Fruit fly (Drosophila melanogaster) whole organism, embryonic: Measurements from ENCODE around the gene CG15014.

Source experiments
- Abd-B ChIP-seq: fragments of 200-800 bp; sonication (Bioruptor generic); optimal IDR thresholded peaks from 2 replicates; lab custom pipeline; 2018; ENCODE audit warnings: missing biosample characterization, mild to moderate bottlenecking, missing genetic modification characterization, moderate library complexity
- Atf-2 ChIP-seq: fragments of 200-800 bp; sonication (Bioruptor generic); optimal IDR thresholded peaks from 2 replicates; lab custom pipeline; 2016; ENCODE audit warnings: missing biosample characterization, missing genetic modification characterization
- CG10959 ChIP-seq: fragments of 200-800 bp; sonication (Bioruptor generic); IDR thresholded peaks from 2 replicates; pipeline ENCODE4 v1.3.6; 2022; ENCODE audit warnings: missing biosample characterization, missing genetic modification characterization
- CG11560 ChIP-seq: fragments of 200-800 bp; sonication (Bioruptor generic); IDR thresholded peaks from 3 replicates; pipeline ENCODE4 v1.3.6; 2022; ENCODE audit warnings: missing biosample characterization, missing genetic modification characterization
- CG11696 ChIP-seq: fragments of 200-800 bp; sonication (Bioruptor generic); IDR thresholded peaks from 2 replicates; pipeline ENCODE4 v1.3.6; 2022; ENCODE audit warnings: missing biosample characterization, missing genetic modification characterization
- CG11723 ChIP-seq: fragments of 200-800 bp; sonication (Bioruptor generic); optimal IDR thresholded peaks from 2 replicates; lab custom pipeline; 2017; ENCODE audit warnings: missing biosample characterization, mild to moderate bottlenecking, missing genetic modification characterization
- CG12659 ChIP-seq: fragments of 200-800 bp; sonication (Bioruptor generic); optimal IDR thresholded peaks from 3 replicates; lab custom pipeline; 2017; ENCODE audit warnings: mild to moderate bottlenecking, missing biosample characterization, missing genetic modification reagents, missing genetic modification characterization
- CG12744 ChIP-seq: fragments of 200-800 bp; sonication (Bioruptor generic); optimal IDR thresholded peaks from 2 replicates; lab custom pipeline; 2016; ENCODE audit warnings: missing biosample characterization, missing genetic modification characterization
- CG14014 ChIP-seq: fragments of 200-800 bp; sonication (Bioruptor generic); IDR thresholded peaks from 2 replicates; pipeline ENCODE4 v1.3.6; 2022; ENCODE audit warnings: missing biosample characterization, missing genetic modification characterization
- CG17802 ChIP-seq: fragments of 200-800 bp; sonication (Bioruptor generic); optimal IDR thresholded peaks from 2 replicates; lab custom pipeline; 2018; ENCODE audit warnings: missing biosample characterization, mild to moderate bottlenecking, missing genetic modification characterization, moderate library complexity
- CG1832 ChIP-seq: fragments of 200-800 bp; sonication (Bioruptor generic); optimal IDR thresholded peaks from 2 replicates; lab custom pipeline; 2017; ENCODE audit warnings: missing biosample characterization, mild to moderate bottlenecking, missing genetic modification characterization, inconsistent platforms
- CG2889 ChIP-seq: fragments of 200-800 bp; sonication (Bioruptor generic); IDR thresholded peaks from 3 replicates; pipeline ENCODE4 v1.3.6; 2022; ENCODE audit warnings: missing biosample characterization, missing genetic modification characterization
- CG30431 ChIP-seq: fragments of 200-800 bp; sonication (Bioruptor generic); optimal IDR thresholded peaks from 2 replicates; lab custom pipeline; 2017; ENCODE audit warnings: missing biosample characterization, missing genetic modification characterization
- CG31388 ChIP-seq: fragments of 200-800 bp; sonication (Bioruptor generic); optimal IDR thresholded peaks from 2 replicates; lab custom pipeline; 2016; ENCODE audit warnings: missing biosample characterization, missing genetic modification characterization
- CG33213 ChIP-seq: fragments of 200-800 bp; sonication (Bioruptor generic); optimal IDR thresholded peaks from 3 replicates; lab custom pipeline; 2016; ENCODE audit warnings: missing biosample characterization, missing genetic modification characterization
- CG6683 ChIP-seq: fragments of 200-800 bp; sonication (Bioruptor generic); optimal IDR thresholded peaks from 2 replicates; lab custom pipeline; 2017; ENCODE audit warnings: missing biosample characterization, mild to moderate bottlenecking, missing genetic modification characterization, missing genetic modification reagents
- CG6791 ChIP-seq: fragments of 200-800 bp; sonication (Bioruptor generic); IDR thresholded peaks from 3 replicates; pipeline ENCODE4 v1.3.6; 2022; ENCODE audit warnings: missing biosample characterization, missing genetic modification characterization; ENCODE audit not compliant: partially characterized antibody
- CG8478 ChIP-seq: fragments of >200 bp; optimal IDR thresholded peaks from 2 replicates; lab custom pipeline; 2018
- Hmr ChIP-seq: fragments of 200-800 bp; sonication (Bioruptor generic); optimal IDR thresholded peaks from 3 replicates; lab custom pipeline; 2017; ENCODE audit warnings: mild to moderate bottlenecking, missing biosample characterization, missing genetic modification reagents, missing genetic modification characterization
- Max ChIP-seq: fragments of 200-800 bp; sonication (Bioruptor generic); optimal IDR thresholded peaks from 2 replicates; lab custom pipeline; 2016; ENCODE audit warnings: missing biosample characterization, mild to moderate bottlenecking, missing genetic modification characterization
- Mes4 ChIP-seq: fragments of 200-800 bp; sonication (Bioruptor generic); optimal IDR thresholded peaks from 2 replicates; lab custom pipeline; 2016; ENCODE audit warnings: missing biosample characterization, missing genetic modification characterization
- NC2β ChIP-seq: fragments of 200-800 bp; sonication (Bioruptor generic); optimal IDR thresholded peaks from 2 replicates; lab custom pipeline; 2016; ENCODE audit warnings: missing biosample characterization, missing genetic modification characterization
- Oaz ChIP-seq: fragments of 200-800 bp; sonication (Bioruptor generic); IDR thresholded peaks from 2 replicates; pipeline ENCODE4 v1.3.6; 2022; ENCODE audit warnings: missing biosample characterization, missing genetic modification characterization
- PHDP ChIP-seq: fragments of 200-800 bp; sonication (Bioruptor generic); optimal IDR thresholded peaks from 3 replicates; lab custom pipeline; 2018; ENCODE audit warnings: missing biosample characterization, mild to moderate bottlenecking, missing genetic modification characterization, moderate library complexity
- TFAM ChIP-seq: fragments of 200-800 bp; sonication (Bioruptor generic); optimal IDR thresholded peaks from 2 replicates; lab custom pipeline; 2017; ENCODE audit warnings: missing biosample characterization, missing genetic modification characterization, inconsistent platforms
- Xbp1 ChIP-seq: fragments of 200-800 bp; sonication (Bioruptor generic); optimal IDR thresholded peaks from 3 replicates; lab custom pipeline; 2016; ENCODE audit warnings: missing biosample characterization, mild to moderate bottlenecking, missing genetic modification characterization
- abd-A ChIP-seq: fragments of 200-800 bp; sonication (Bioruptor generic); optimal IDR thresholded peaks from 3 replicates; lab custom pipeline; 2019; ENCODE audit warnings: missing biosample characterization, mild to moderate bottlenecking, missing genetic modification characterization, moderate library complexity
- ac ChIP-seq: fragments of 200-800 bp; sonication (Bioruptor generic); optimal IDR thresholded peaks from 3 replicates; lab custom pipeline; 2017; ENCODE audit warnings: missing biosample characterization, mild to moderate bottlenecking, missing genetic modification characterization
- ato ChIP-seq: fragments of 200-800 bp; sonication (Bioruptor generic); IDR thresholded peaks from 2 replicates; pipeline ENCODE4 v1.3.6; 2022; ENCODE audit warnings: missing biosample characterization, missing genetic modification characterization; ENCODE audit not compliant: partially characterized antibody
- bcd ChIP-seq: fragments of 200-800 bp; sonication (Bioruptor generic); optimal IDR thresholded peaks from 2 replicates; lab custom pipeline; 2017; ENCODE audit warnings: missing biosample characterization, mild to moderate bottlenecking, missing genetic modification characterization
- chif ChIP-seq, 2 experiments: fragments of 200-800 bp; sonication (Bioruptor generic); optimal IDR thresholded peaks; 3 replicates each; lab custom pipeline; 2016; ENCODE audit warnings: missing biosample characterization in 2 of 2, missing genetic modification characterization in 2 of 2
- chm ChIP-seq: fragments of 200-800 bp; sonication (Bioruptor generic); IDR thresholded peaks from 2 replicates; pipeline ENCODE4 v1.3.6; 2022; ENCODE audit warnings: missing biosample characterization, missing genetic modification characterization
- ci ChIP-seq: fragments of 200-800 bp; sonication (Bioruptor generic); IDR thresholded peaks from 3 replicates; pipeline ENCODE4 v1.3.6; 2022; ENCODE audit warnings: missing biosample characterization, missing genetic modification characterization
- corto ChIP-seq: fragments of 200-800 bp; sonication (Bioruptor generic); optimal IDR thresholded peaks from 2 replicates; lab custom pipeline; 2016; ENCODE audit warnings: missing biosample characterization, mild to moderate bottlenecking, missing genetic modification characterization, moderate library complexity
- fd102C ChIP-seq: fragments of 200-800 bp; sonication (Bioruptor generic); optimal IDR thresholded peaks from 2 replicates; lab custom pipeline; 2018; ENCODE audit warnings: missing biosample characterization, mild to moderate bottlenecking, missing genetic modification characterization, moderate library complexity
- gsb ChIP-seq: fragments of 200-800 bp; sonication (Bioruptor generic); IDR thresholded peaks from 2 replicates; pipeline ENCODE4 v1.3.6; 2022; ENCODE audit warnings: missing biosample characterization, missing genetic modification characterization
- jigr1 ChIP-seq: fragments of 200-800 bp; sonication (Bioruptor generic); IDR thresholded peaks from 3 replicates; pipeline ENCODE4 v1.3.6; 2022; ENCODE audit warnings: missing biosample characterization, missing genetic modification characterization
- klu ChIP-seq: fragments of 200-800 bp; sonication (Bioruptor generic); IDR thresholded peaks from 2 replicates; pipeline ENCODE4 v1.3.6; 2022; ENCODE audit warnings: missing biosample characterization, missing genetic modification characterization
- lilli ChIP-seq: fragments of 200-800 bp; sonication (Bioruptor generic); optimal IDR thresholded peaks from 3 replicates; lab custom pipeline; 2016; ENCODE audit warnings: missing biosample characterization, missing genetic modification characterization
- lola ChIP-seq, 3 experiments: fragments of >200 bp in 2 of 3; fragments of 200-800 bp in 1 of 3; sonication (Bioruptor generic) in 1 of 3; optimal IDR thresholded peaks; 2 replicates each; lab custom pipeline; 2017 to 2019; ENCODE audit warnings: missing biosample characterization in 3 of 3, missing genetic modification characterization in 3 of 3, mild to moderate bottlenecking in 1 of 3, moderate library complexity in 1 of 3
- nmo ChIP-seq: fragments of 200-800 bp; sonication (Bioruptor generic); optimal IDR thresholded peaks from 2 replicates; lab custom pipeline; 2018; ENCODE audit warnings: missing biosample characterization, mild to moderate bottlenecking, missing genetic modification characterization, moderate library complexity
- odd ChIP-seq: fragments of 200-800 bp; sonication (Bioruptor generic); optimal IDR thresholded peaks from 2 replicates; lab custom pipeline; 2017; ENCODE audit warnings: missing biosample characterization, mild to moderate bottlenecking, missing genetic modification characterization
- ro ChIP-seq: fragments of 200-800 bp; sonication (Bioruptor generic); IDR thresholded peaks from 2 replicates; pipeline ENCODE4 v1.3.6; 2022; ENCODE audit warnings: missing biosample characterization, missing genetic modification characterization
- sc ChIP-seq, 3 experiments: fragments of >200 bp in 2 of 3; fragments of 200-800 bp in 1 of 3; sonication (Bioruptor generic) in 1 of 3; optimal IDR thresholded peaks; 2 replicates in 2 of 3; 3 replicates in 1 of 3; lab custom pipeline; 2017; ENCODE audit warnings: mild to moderate bottlenecking in 1 of 3, missing biosample characterization in 1 of 3, missing genetic modification characterization in 1 of 3, missing genetic modification reagents in 1 of 3
- sna ChIP-seq: fragments of 200-800 bp; sonication (Bioruptor generic); IDR thresholded peaks from 2 replicates; pipeline ENCODE4 v1.3.6; 2022; ENCODE audit warnings: missing biosample characterization, missing genetic modification characterization; ENCODE audit not compliant: partially characterized antibody
- sqz ChIP-seq: fragments of 200-800 bp; sonication (Bioruptor generic); optimal IDR thresholded peaks from 3 replicates; lab custom pipeline; 2018; ENCODE audit warnings: missing biosample characterization, mild to moderate bottlenecking, missing genetic modification characterization
- unc-4 ChIP-seq: fragments of 200-800 bp; sonication (Bioruptor generic); IDR thresholded peaks from 2 replicates; pipeline ENCODE4 v1.3.6; 2022; ENCODE audit warnings: missing biosample characterization, missing genetic modification characterization; ENCODE audit not compliant: partially characterized antibody

Gene CG15014

dm6 chr3L:4363887-4364794 is 42.1 kb upstream of the CG15014 start, which contains the start of the genes Cip4 and mRpS6 (continued):
- TF ChIP-seq CG11723 (GFP tag; lab: Kevin White, UChicago) = peak; percentile 33
- no peak for TF ChIP-seq Mes4
- peak; percentile 84 for TF ChIP-seq PHDP
- no peak for TF ChIP-seq CG17802
- TF ChIP-seq Xbp1 = peak; percentile 90
- TF ChIP-seq klu (GFP tag; lab: Robert Waterston, UW) = peak; percentile 59; the same call in 1 of the 2 replicates
- no peak for TF ChIP-seq CG31388 (GFP tag; lab: Kevin White, UChicago)
- TF ChIP-seq CG1832 (GFP tag; lab: Kevin White, UChicago) = no peak
- TF ChIP-seq sc (optimal IDR thresholded peaks at IDR 0.05; lab: Kevin White, UChicago) = no peak
- TF ChIP-seq sc (GFP tag; optimal IDR thresholded peaks at IDR 0.05; lab: Kevin White, UChicago) = peak; percentile 69
- peak; percentile 34 for TF ChIP-seq abd-A (tag; lab: Kevin White, UChicago)
- TF ChIP-seq CG6791 (GFP tag; lab: Robert Waterston, UW) = peak; percentile 46; the same call in 2 of the 3 replicates
- TF ChIP-seq fd102C (GFP tag; lab: Kevin White, UChicago) = no peak
- peak; percentile 47 for TF ChIP-seq odd (GFP tag; lab: Kevin White, UChicago)
- TF ChIP-seq nmo = peak; percentile 91
- no peak for TF ChIP-seq sna (GFP tag; lab: Robert Waterston, UW)
- TF ChIP-seq CG12659 (GFP tag; lab: Kevin White, UChicago) = peak; percentile 89
- TF ChIP-seq CG10959 (GFP tag; lab: Robert Waterston, UW) = no peak
- peak in 1 of 2 experiments; percentile 46 for TF ChIP-seq chif (GFP tag; optimal IDR thresholded peaks at IDR 0.05; lab: Kevin White, UChicago)
- TF ChIP-seq corto (GFP tag; lab: Kevin White, UChicago) = peak; percentile 47
- TF ChIP-seq CG11560 (tag; lab: Robert Waterston, UW) = 0 out of 3 replicates have a peak, but pooled peaks have one; percentile 42
- TF ChIP-seq Abd-B = peak; percentile 88
- TF ChIP-seq TFAM (GFP tag; lab: Kevin White, UChicago) = no peak
- peak; percentile 53; the same call in 1 of the 3 replicates for TF ChIP-seq jigr1 (GFP tag; lab: Robert Waterston, UW)
- no peak for TF ChIP-seq unc-4 (GFP tag; lab: Robert Waterston, UW)
- TF ChIP-seq gsb = no peak
- TF ChIP-seq CG12744 (GFP tag; lab: Kevin White, UChicago) = peak; percentile 47
- TF ChIP-seq CG14014 (GFP tag; lab: Robert Waterston, UW) = peak; percentile 93
- peak in 1 of 3 experiments; percentile 80 for TF ChIP-seq lola (GFP tag; optimal IDR thresholded peaks at IDR 0.05; lab: Kevin White, UChicago)
- peak; percentile 48 for TF ChIP-seq CG6683 (GFP tag; lab: Kevin White, UChicago)
- peak; percentile 87 for TF ChIP-seq Hmr (GFP tag; lab: Kevin White, UChicago)
- peak; percentile 29; the same call in 1 of the 2 replicates for TF ChIP-seq ro (GFP tag; lab: Robert Waterston, UW)
- peak; percentile 47 for TF ChIP-seq bcd (GFP tag; lab: Kevin White, UChicago)
- peak; percentile 28 for TF ChIP-seq ac (GFP tag; lab: Kevin White, UChicago)
- TF ChIP-seq Oaz (GFP tag; lab: Robert Waterston, UW) = peak; percentile 77
- peak; percentile 90 for TF ChIP-seq ci (GFP tag; lab: Robert Waterston, UW)
- peak; percentile 12 for TF ChIP-seq NC2β (GFP tag; lab: Kevin White, UChicago)
- no peak for TF ChIP-seq Atf-2 (GFP tag; lab: Kevin White, UChicago)
- TF ChIP-seq chm (GFP tag; lab: Robert Waterston, UW) = peak; percentile 86
- 0 out of 2 replicates have a peak, but pooled peaks have one; percentile 19 for TF ChIP-seq ato (GFP tag; lab: Robert Waterston, UW)
- TF ChIP-seq CG30431 (GFP tag; lab: Kevin White, UChicago) = peak; percentile 62
- no peak for TF ChIP-seq CG8478 (lab: Kevin White, UChicago)
- no peak for TF ChIP-seq Max (GFP tag; lab: Kevin White, UChicago)
- peak; percentile 84 for TF ChIP-seq lilli (GFP tag; lab: Kevin White, UChicago)
- TF ChIP-seq CG11696 (GFP tag; lab: Robert Waterston, UW) = no peak
- TF ChIP-seq sqz (GFP tag; lab: Kevin White, UChicago) = peak; percentile 36
- TF ChIP-seq CG33213 (GFP tag; lab: Kevin White, UChicago) = peak; percentile 23
- peak; percentile 83 for TF ChIP-seq CG2889 (GFP tag; lab: Robert Waterston, UW)
